Worm (Caenorhabditis elegans) whole organism, early embryonic: Measurements from ENCODE around the gene Y39A1A.27.

ENCODE experiments used
- B0310.2 ChIP-seq: sonication (generic microtip); optimal IDR thresholded peaks from 2 replicates; lab custom pipeline; 2016; ENCODE audit warnings: mild to moderate bottlenecking, missing genetic modification characterization, missing compliant biosample characterization
- F13C5.2 ChIP-seq: sonication (generic microtip); optimal IDR thresholded peaks from 2 replicates; lab custom pipeline; 2017; ENCODE audit warnings: mild to moderate bottlenecking, missing genetic modification characterization, inconsistent platforms, missing compliant biosample characterization
- aly-1 ChIP-seq: sonication (generic microtip); optimal IDR thresholded peaks from 2 replicates; lab custom pipeline; 2016; ENCODE audit warnings: missing genetic modification characterization, missing compliant biosample characterization
- ama-1 ChIP-seq: fragments of 150-350 bp; optimal IDR thresholded peaks from 2 replicates; lab custom pipeline; 2014
- ceh-13 ChIP-seq: fragments of 200-800 bp; sonication (Bioruptor generic); optimal IDR thresholded peaks from 2 replicates; lab custom pipeline; 2018; ENCODE audit warnings: mild to moderate bottlenecking, missing genetic modification characterization, missing compliant biosample characterization
- ceh-36 ChIP-seq: sonication (generic microtip); optimal IDR thresholded peaks from 2 replicates; lab custom pipeline; 2016; ENCODE audit warnings: missing genetic modification characterization, inconsistent platforms, missing compliant biosample characterization
- ets-7 ChIP-seq: sonication (generic microtip); optimal IDR thresholded peaks from 2 replicates; lab custom pipeline; 2016; ENCODE audit warnings: missing genotype, missing genetic modification characterization, missing compliant biosample characterization
- flt-1 ChIP-seq: fragments of 200-800 bp; sonication (Bioruptor generic); IDR thresholded peaks from 2 replicates; pipeline ENCODE4 v1.3.6; 2022; ENCODE audit warnings: missing genetic modification characterization, missing compliant biosample characterization
- hmbx-1 ChIP-seq: sonication (generic microtip); optimal IDR thresholded peaks from 2 replicates; lab custom pipeline; 2016; ENCODE audit warnings: mild to moderate bottlenecking, missing genetic modification characterization, missing compliant biosample characterization
- hmg-4 ChIP-seq: fragments of 200-800 bp; sonication (Bioruptor generic); optimal IDR thresholded peaks from 2 replicates; lab custom pipeline; 2018; ENCODE audit warnings: mild to moderate bottlenecking, missing genetic modification characterization, missing compliant biosample characterization
- hnd-1 ChIP-seq: sonication (generic microtip); optimal IDR thresholded peaks from 2 replicates; lab custom pipeline; 2016; ENCODE audit warnings: missing genetic modification characterization, missing compliant biosample characterization
- pes-1 ChIP-seq: fragments of 200-800 bp; sonication (Bioruptor generic); IDR thresholded peaks from 2 replicates; pipeline ENCODE4 v1.3.6; 2022; ENCODE audit warnings: missing genetic modification reagents, missing genetic modification characterization, missing compliant biosample characterization
- scrt-1 ChIP-seq: fragments of 200-800 bp; sonication (Bioruptor generic); IDR thresholded peaks from 2 replicates; pipeline ENCODE4 v1.3.6; 2022; ENCODE audit warnings: missing genetic modification characterization, missing compliant biosample characterization
- sea-1 ChIP-seq: fragments of 200-800 bp; sonication (Bioruptor generic); conservative IDR thresholded peaks from 2 replicates; pipeline ENCODE4 v1.3.6; 2022; ENCODE audit warnings: missing genetic modification characterization, missing compliant biosample characterization
- tbx-11 ChIP-seq: fragments of 200-800 bp; sonication (Bioruptor generic); IDR thresholded peaks from 2 replicates; pipeline ENCODE4 v1.3.6; 2022; ENCODE audit warnings: missing genetic modification characterization, missing compliant biosample characterization
- tbx-37 ChIP-seq: fragments of 200-800 bp; sonication (Bioruptor generic); conservative IDR thresholded peaks from 2 replicates; pipeline ENCODE4 v1.3.6; 2022; ENCODE audit warnings: missing genetic modification reagents, missing genetic modification characterization, missing compliant biosample characterization
- tra-4 ChIP-seq: sonication (generic microtip); optimal IDR thresholded peaks from 2 replicates; lab custom pipeline; 2017; ENCODE audit warnings: missing genetic modification characterization, missing compliant biosample characterization

Gene Y39A1A.27

DNA sequence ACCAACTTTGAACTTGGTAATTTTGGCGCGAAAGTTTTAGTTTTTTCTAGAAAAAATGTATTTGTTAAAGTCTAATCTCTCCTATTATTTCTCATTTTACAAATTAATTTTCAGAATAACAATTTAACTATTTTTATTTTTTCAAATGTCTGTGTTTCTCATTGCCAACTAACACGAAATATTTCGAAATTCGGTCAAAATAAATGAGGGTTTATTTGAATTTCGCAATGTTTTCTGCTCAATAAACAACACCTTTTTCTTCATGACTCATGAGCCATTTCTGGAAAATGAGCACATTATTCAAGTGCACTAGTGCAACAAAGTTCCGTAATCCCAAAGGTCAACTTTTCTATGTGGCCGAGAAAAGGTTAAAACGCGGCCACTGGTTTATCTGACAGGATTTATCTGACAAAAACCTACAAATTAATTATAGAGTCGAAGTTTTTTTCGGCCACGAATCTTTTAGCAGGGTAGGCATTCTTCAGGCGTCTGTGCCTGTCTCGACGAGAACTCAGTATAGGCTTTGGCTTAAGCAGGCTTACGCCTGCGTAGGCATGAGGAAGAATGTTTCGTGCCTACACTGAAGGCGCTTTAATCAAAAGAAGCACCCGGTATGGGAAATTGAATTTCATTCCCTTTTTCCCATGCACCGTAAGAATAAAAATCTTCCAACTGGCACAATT, at the start of gene Y39A1A.27:
Y39A1A.27 (plus strand) TSS at position 633 of the 683 bp plus-strand sequence.
- TF ChIP-seq flt-1 (GFP tag; lab: Robert Waterston, UW) (no peak), B0310.2 (tag; lab: Kevin White, UChicago) (no peak), ama-1 (lab: Kevin White, UChicago) (no peak), pes-1 (GFP tag; lab: Robert Waterston, UW) (no peak), ets-7 (no peak), hmg-4 (GFP tag; lab: Kevin White, UChicago) (no peak), tbx-11 (no peak), F13C5.2 (no peak)

DNA sequence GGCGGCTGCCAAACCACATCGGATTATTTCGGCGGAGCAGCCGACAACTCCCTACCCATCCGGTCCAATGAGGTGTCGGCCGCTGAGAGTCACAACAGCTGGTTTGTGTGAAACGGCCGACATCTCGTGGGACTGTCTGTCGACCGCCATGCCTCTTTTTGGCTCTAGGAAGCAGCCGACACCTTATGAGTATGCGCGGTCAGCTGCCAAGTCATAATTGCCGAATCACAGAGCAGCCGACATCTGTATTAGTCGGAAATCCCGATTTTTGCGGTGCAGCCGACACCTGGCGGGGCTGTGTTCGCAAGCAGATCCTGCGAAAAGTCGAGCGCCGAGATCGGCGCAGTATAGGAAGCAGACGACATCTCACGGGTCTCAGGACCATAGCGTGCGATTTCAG, 46.7 kb upstream of the Y39A1A.27 start:
- TF ChIP-seq tra-4 (no peak), aly-1 (no peak), hmbx-1 (tag; lab: Kevin White, UChicago) (no peak), sea-1 (GFP tag; lab: Robert Waterston, UW) (no peak), ets-7 (no peak)

DNA sequence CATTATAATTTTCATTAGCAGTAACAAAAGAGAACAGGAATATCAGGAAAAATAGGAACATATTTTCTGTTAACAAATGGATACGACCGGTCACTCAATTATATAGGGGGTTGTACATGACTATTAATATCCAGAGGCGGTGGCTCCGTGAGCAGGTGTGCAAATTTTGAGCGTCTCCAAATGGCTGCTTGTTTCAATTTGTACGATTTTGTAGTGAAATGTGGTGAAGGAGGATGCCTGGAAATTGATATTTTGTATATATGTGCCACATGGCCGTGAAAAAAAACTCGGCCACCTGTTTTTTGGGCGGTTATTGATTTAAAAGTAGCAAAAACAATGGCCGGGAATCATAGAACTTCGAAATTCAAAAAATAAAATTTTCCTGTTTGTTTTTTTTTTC, 46.0 kb upstream of the Y39A1A.27 start, which contains the start of gene Y45F3A.8:
Y45F3A.8 (minus strand) TSS at position 101 of the 400 bp plus-strand sequence.
- TF ChIP-seq ets-7, result no peak

DNA sequence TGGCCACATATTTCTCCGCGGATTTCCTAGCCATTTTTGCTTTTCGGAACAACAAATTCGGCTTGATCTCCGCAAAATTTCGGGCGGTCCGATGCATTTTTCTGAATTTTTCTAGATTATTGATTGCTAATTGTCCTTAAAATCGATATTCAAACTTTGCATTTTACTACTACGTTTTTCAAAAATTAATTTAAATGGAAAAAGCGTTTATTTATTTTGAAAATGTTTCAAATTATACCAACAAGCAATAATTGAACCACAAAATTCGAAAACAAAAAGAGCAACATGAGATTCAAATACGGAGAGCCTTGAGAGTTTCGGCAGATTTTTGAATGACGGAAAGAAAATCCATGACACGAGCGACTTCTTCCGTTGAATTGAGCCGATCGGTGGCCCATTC, 43.7 kb upstream of the Y39A1A.27 start, which contains the start of gene Y45F3A.9:
Y45F3A.9 (minus strand) TSS at position 101 of the 400 bp plus-strand sequence.
- TF ChIP-seq hmg-4 (GFP tag; lab: Kevin White, UChicago), result no peak
- no peak for TF ChIP-seq F13C5.2
- TF ChIP-seq flt-1 (GFP tag; lab: Robert Waterston, UW), result no peak
- no peak for TF ChIP-seq B0310.2 (tag; lab: Kevin White, UChicago)
- no peak for TF ChIP-seq scrt-1 (GFP tag; lab: Robert Waterston, UW)
- TF ChIP-seq sea-1 (GFP tag; lab: Robert Waterston, UW), result no peak

DNA sequence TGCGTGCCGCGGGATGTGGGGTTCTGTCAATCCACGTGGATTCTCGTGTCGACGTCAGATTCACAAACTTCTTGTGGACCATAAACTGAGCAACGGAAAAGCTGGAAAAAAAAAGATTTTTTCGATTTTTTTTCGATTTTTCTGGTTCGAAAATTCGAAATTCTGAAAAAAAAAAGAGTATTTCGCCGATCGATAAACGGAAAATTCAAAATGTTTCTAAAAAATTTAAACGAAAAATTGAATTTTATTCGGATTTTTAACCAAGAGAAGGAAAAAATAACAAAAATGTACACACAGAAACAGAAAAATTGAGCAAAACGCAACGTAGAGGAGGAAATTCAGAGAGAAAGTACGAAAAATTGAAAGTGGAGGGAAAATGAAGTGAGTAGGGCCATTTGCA, 42.4 kb upstream of the Y39A1A.27 start, which contains the start of gene Y39A1A.3:
Y39A1A.3 (minus strand) TSS at position 101 of the 400 bp plus-strand sequence.
- no peak for TF ChIP-seq tbx-37
- no peak for TF ChIP-seq sea-1 (GFP tag; lab: Robert Waterston, UW)
- no peak for TF ChIP-seq ama-1 (lab: Kevin White, UChicago)
- no peak for TF ChIP-seq flt-1 (GFP tag; lab: Robert Waterston, UW)
- no peak for TF ChIP-seq tra-4
- no peak for TF ChIP-seq scrt-1 (GFP tag; lab: Robert Waterston, UW)
- no peak for TF ChIP-seq pes-1 (GFP tag; lab: Robert Waterston, UW)
- TF ChIP-seq hnd-1 (tag; lab: Kevin White, UChicago), result no peak
- no peak for TF ChIP-seq ets-7
- no peak for TF ChIP-seq hmbx-1 (tag; lab: Kevin White, UChicago)
- TF ChIP-seq ceh-13 (GFP tag; lab: Kevin White, UChicago), result no peak

- TF ChIP-seq F13C5.2 (peak; percentile 58), aly-1 (no peak)
Observed at ce11 chrIII:10599699-10600098, 39.1 kb upstream of the Y39A1A.27 start.

DNA sequence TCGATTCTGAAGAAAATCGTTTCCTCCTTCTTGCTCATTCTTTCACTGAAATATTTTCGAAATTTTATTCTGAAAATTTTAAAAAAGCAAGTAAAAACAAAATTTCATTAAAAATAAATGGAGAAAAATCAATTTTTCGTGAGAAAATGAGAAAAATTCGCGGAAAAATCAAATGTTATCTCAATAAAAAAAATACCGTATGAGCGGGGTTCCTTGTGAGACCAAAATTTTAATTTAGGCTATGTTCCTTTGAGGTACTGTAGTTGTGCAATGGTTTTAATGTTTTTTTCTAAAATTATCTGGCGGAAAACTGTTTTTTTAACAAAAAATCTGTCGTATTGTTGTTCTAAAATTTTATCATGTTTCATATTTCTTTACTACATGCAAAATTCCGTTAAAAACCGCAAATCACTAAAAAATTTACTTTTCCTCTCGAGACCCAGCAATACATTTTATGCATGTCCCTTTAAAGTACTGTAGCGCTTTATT, 38.6 kb upstream of the Y39A1A.27 start, which contains the start of gene epg-6:
epg-6 (minus strand) TSS at position 51 of the 489 bp plus-strand sequence.
- TF ChIP-seq scrt-1 (GFP tag; lab: Robert Waterston, UW) (no peak), aly-1 (no peak), ceh-36 (tag; lab: Kevin White, UChicago) (no peak), B0310.2 (tag; lab: Kevin White, UChicago) (no peak), tbx-37 (no peak), ets-7 (no peak), sea-1 (GFP tag; lab: Robert Waterston, UW) (no peak), ama-1 (lab: Kevin White, UChicago) (no peak), F13C5.2 (no peak), hnd-1 (tag; lab: Kevin White, UChicago) (no peak), flt-1 (GFP tag; lab: Robert Waterston, UW) (no peak)

ce11 chrIII:10600894-10601293, 37.9 kb upstream of the Y39A1A.27 start:
- no peak for TF ChIP-seq ceh-13 (GFP tag; lab: Kevin White, UChicago)
- TF ChIP-seq ceh-36 (tag; lab: Kevin White, UChicago), result peak; percentile 59

DNA sequence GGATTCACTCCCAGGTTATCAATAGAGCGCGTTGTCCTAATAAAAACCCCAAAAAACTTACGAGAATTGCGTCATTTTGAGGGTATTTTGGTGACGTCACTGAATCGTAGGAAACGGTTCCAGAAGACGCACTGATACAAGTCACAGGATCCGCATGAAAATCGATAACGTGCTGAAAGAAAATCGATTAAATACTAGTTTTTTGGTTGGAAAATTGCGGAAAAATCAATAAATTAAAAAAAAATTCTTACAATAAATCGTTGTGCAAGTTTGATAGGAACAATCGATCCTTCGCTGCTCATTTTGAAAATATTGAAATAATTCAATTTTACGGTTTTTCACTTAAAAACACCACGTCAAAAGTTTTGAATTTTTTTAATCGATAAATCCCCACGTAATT, 35.5 kb upstream of the Y39A1A.27 start, which contains the start of gene Y39A1A.2:
Y39A1A.2 (minus strand) TSS at position 319 of the 400 bp plus-strand sequence.
- TF ChIP-seq hmbx-1 (tag; lab: Kevin White, UChicago), result no peak
- no peak for TF ChIP-seq B0310.2 (tag; lab: Kevin White, UChicago)
- TF ChIP-seq hmg-4 (GFP tag; lab: Kevin White, UChicago), result no peak
- TF ChIP-seq ama-1 (lab: Kevin White, UChicago), result no peak
